Fruit fly (Drosophila melanogaster) Kc167 (cell line): Measurements from ENCODE around the gene Sfp24Bd.

Source experiments
- Myc ChIP-seq: fragments of >200 bp; optimal IDR thresholded peaks from 2 replicates; lab custom pipeline; 2017; ENCODE audit warnings: missing external identifiers
- insv ChIP-seq: fragments of >200 bp; optimal IDR thresholded peaks from 3 replicates; lab custom pipeline; 2018; ENCODE audit warnings: missing external identifiers
- psq ChIP-seq: fragments of >200 bp; optimal IDR thresholded peaks from 2 replicates; lab custom pipeline; 2017; ENCODE audit warnings: missing external identifiers
- ttk ChIP-seq: sonication (Bioruptor generic); optimal IDR thresholded peaks from 2 replicates; lab custom pipeline; 2017; ENCODE audit warnings: missing external identifiers

DNA sequence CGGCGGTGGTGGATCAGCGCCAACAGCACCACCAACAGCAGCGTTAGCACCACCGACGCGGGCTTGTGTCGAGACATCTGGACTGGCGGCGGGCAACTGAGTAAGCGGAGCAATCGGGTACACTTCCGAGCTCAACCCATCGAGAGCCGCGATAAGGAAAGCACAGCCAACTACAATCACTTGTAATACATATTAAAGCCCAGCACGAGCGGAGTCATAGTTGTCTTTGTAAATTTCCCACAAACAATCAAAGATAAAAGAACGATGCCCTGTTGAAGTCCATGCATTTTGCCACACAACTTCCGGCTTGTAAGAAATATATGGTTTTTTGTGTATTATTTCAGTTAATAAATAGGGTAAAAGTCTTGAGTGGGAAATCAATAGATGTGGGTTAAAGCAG lies 38.0 kb upstream of the Sfp24Bd start, which contains the start of gene CG31777:
- TF ChIP-seq psq (lab: Kevin White, UChicago) (no peak), Myc (lab: Kevin White, UChicago) (no peak), ttk (lab: Kevin White, UChicago) (no peak), insv (lab: Kevin White, UChicago) (no peak)
